Fruit fly (Drosophila melanogaster): ENCODE data around the gene CG7606.

Gene CG7606

dm6 chr3R:17605872-17606271, 9.5 kb downstream of the CG7606 start, which contains the start of gene sll (continued):
- TF ChIP-seq NfI (GFP tag; optimal IDR thresholded peaks at IDR 0.05) (no peak), CG7963 (GFP tag; IDR thresholded peaks at IDR 0.05; ENCODE audit: partially characterized antibody) (no peak), CG2116 (GFP tag; optimal IDR thresholded peaks at IDR 0.05) (no peak), HLH3B (GFP tag; IDR thresholded peaks at IDR 0.05) (no peak), CG4282 (GFP tag; optimal IDR thresholded peaks at IDR 0.05) (no peak), PHDP (tag; optimal IDR thresholded peaks at IDR 0.05) (no peak), Fer3 (tag; optimal IDR thresholded peaks at IDR 0.05) (no peak), bowl (GFP tag; IDR thresholded peaks at IDR 0.05) (no peak), lab (GFP tag; optimal IDR thresholded peaks at IDR 0.05) (no peak), tup (GFP tag; optimal IDR thresholded peaks at IDR 0.05) (no peak), CG1529 (GFP tag; optimal IDR thresholded peaks at IDR 0.05) (no peak), YL-1 (GFP tag; optimal IDR thresholded peaks at IDR 0.05) (peak; percentile 3), zen (tag; optimal IDR thresholded peaks at IDR 0.05) (no peak), pfk (GFP tag; optimal IDR thresholded peaks at IDR 0.05) (no peak), Aef1 (GFP tag; IDR thresholded peaks at IDR 0.05) (no peak), lilli (GFP tag; optimal IDR thresholded peaks at IDR 0.05) (no peak), CG12236 (GFP tag; optimal IDR thresholded peaks at IDR 0.05) (no peak), inv (GFP tag; IDR thresholded peaks at IDR 0.05; ENCODE audit: partially characterized antibody) (no peak), ham (GFP tag; IDR thresholded peaks at IDR 0.05) (no peak), CG1832 (GFP tag; optimal IDR thresholded peaks at IDR 0.05) (no peak), CG5180 (GFP tag; optimal IDR thresholded peaks at IDR 0.05) (no peak), mirr (GFP tag; optimal IDR thresholded peaks at IDR 0.05) (no peak), fd102C (GFP tag; optimal IDR thresholded peaks at IDR 0.05) (peak; percentile 10), CG16863 (GFP tag; optimal IDR thresholded peaks at IDR 0.05) (no peak), sens (GFP tag) (peak; percentile 59), jumu (GFP tag; optimal IDR thresholded peaks at IDR 0.05) (no peak), Doc2 (GFP tag; IDR thresholded peaks at IDR 0.05) (no peak), Mes4 (GFP tag; optimal IDR thresholded peaks at IDR 0.05) (no peak), CG17361 (GFP tag; IDR thresholded peaks at IDR 0.05) (no peak), tx (GFP tag; optimal IDR thresholded peaks at IDR 0.05) (no peak), croc (GFP tag; conservative IDR thresholded peaks at IDR 0.05) (no peak), CG14710 (tag; optimal IDR thresholded peaks at IDR 0.05) (peak; percentile 15), CG4730 (GFP tag; IDR thresholded peaks at IDR 0.05) (no peak), CG18262 (tag; optimal IDR thresholded peaks at IDR 0.05) (no peak), HmgZ (tag; optimal IDR thresholded peaks at IDR 0.05) (peak; percentile 23), H15 (GFP tag; IDR thresholded peaks at IDR 0.05) (no peak), tgo (GFP tag; IDR thresholded peaks at IDR 0.05) (no peak), scrt (GFP tag; optimal IDR thresholded peaks at IDR 0.05) (no peak), CG10654 (GFP tag; optimal IDR thresholded peaks at IDR 0.05) (no peak), sc (optimal IDR thresholded peaks at IDR 0.05) (no peak), sc (GFP tag; optimal IDR thresholded peaks at IDR 0.05) (no peak), Nf-YA (GFP tag; IDR thresholded peaks at IDR 0.05) (no peak), CG6854 (GFP tag; optimal IDR thresholded peaks at IDR 0.05) (no peak), pb (GFP tag; optimal IDR thresholded peaks at IDR 0.05) (no peak), hkb (optimal IDR thresholded peaks at IDR 0.05) (no peak), hkb (GFP tag; IDR thresholded peaks at IDR 0.05) (no peak), CG2889 (GFP tag; IDR thresholded peaks at IDR 0.05) (no peak), eyg (GFP tag; optimal IDR thresholded peaks at IDR 0.05) (no peak), CG32772 (GFP tag; IDR thresholded peaks at IDR 0.05) (no peak), Hmx (GFP tag; optimal IDR thresholded peaks at IDR 0.05) (no peak), CG18619 (GFP tag; optimal IDR thresholded peaks at IDR 0.05) (no peak), wdn (GFP tag; IDR thresholded peaks at IDR 0.05) (no peak), Med (GFP tag) (peak; percentile 75)
